Worm (Caenorhabditis elegans): Measurements from ENCODE around the gene mig-38.

mig-38 gene

DNA sequence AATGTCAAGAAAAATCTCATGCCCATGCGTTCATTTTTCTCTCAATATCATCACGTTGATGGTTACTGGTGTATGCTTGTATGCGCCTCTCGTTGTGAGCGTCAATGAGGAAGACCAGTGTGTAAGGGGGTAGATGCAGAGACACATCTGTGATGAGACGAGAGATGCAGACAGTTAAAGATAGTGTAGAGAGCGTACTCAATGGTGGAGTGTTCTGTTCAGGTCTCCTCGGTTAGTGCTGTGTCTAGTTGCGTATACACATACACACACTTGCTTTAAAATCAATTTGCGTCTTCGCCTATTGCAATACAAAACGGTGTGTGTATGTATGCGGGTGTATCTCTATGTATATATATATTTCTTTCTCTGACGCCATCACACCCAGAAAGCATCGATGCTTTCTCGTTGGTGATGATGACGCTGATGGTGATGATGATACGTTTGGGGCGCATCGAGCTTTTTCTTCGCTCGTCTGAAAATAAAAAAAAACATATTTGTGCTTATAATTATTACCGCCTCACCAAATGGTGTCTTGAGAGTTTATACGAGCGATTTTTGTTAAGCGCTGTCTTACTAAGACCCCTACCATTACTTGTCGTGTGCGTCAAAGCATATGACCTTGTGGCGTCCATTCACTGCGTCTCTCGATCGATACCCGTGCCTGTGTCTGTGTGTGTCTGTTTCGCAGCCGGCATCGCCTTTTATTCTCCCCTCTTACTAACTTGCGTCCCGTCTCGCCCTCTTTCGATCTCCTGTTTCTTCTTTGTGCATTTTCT is 441 bp upstream of the mig-38 start, which contains the start of gene F40F11.3 (continued):
- TF ChIP-seq hlh-6 (tag; optimal IDR thresholded peaks at IDR 0.05) = no peak
- TF ChIP-seq odd-2 (tag; optimal IDR thresholded peaks at IDR 0.05) = no peak
- TF ChIP-seq ceh-18 (tag; optimal IDR thresholded peaks at IDR 0.05) = peak; percentile 69
- no peak for TF ChIP-seq ceh-24 (tag; optimal IDR thresholded peaks at IDR 0.05)
- no peak for TF ChIP-seq pqm-1 (tag; optimal IDR thresholded peaks at IDR 0.05)
- peak; percentile 80 for TF ChIP-seq ref-2 (tag; optimal IDR thresholded peaks at IDR 0.05)
- TF ChIP-seq che-1 (tag; optimal IDR thresholded peaks at IDR 0.05) = no peak
- no peak for TF ChIP-seq lin-11 (tag; optimal IDR thresholded peaks at IDR 0.05)
- TF ChIP-seq npax-4 (tag; optimal IDR thresholded peaks at IDR 0.05) = no peak
- peak; percentile 67 for TF ChIP-seq hlh-8 (tag; optimal IDR thresholded peaks at IDR 0.05)
- no peak for TF ChIP-seq T23F11.4 (GFP tag; optimal IDR thresholded peaks at IDR 0.05)
- TF ChIP-seq sox-2 (GFP tag; IDR thresholded peaks at IDR 0.05) = no peak; the same call in 1 of the 2 replicates
- TF ChIP-seq lim-6 (tag; optimal IDR thresholded peaks at IDR 0.05) = peak; percentile 30
- TF ChIP-seq ceh-48 (tag; optimal IDR thresholded peaks at IDR 0.05) = peak; percentile 33
- no peak for TF ChIP-seq hlh-13 (GFP tag; optimal IDR thresholded peaks at IDR 0.05)
- no peak for TF ChIP-seq C08G9.2 (tag; optimal IDR thresholded peaks at IDR 0.05)
- TF ChIP-seq sdc-2 (tag; optimal IDR thresholded peaks at IDR 0.05) = no peak
- peak; percentile 1 for TF ChIP-seq K09A11.1 (tag; optimal IDR thresholded peaks at IDR 0.05; ENCODE audit: insufficient read depth)
- TF ChIP-seq ets-4 (tag; optimal IDR thresholded peaks at IDR 0.05) = no peak
- TF ChIP-seq nfya-1 (tag; optimal IDR thresholded peaks at IDR 0.05) = peak; percentile 88
- TF ChIP-seq Y22D7AL.16 (tag; optimal IDR thresholded peaks at IDR 0.05) = no peak
- peak; percentile 31 for TF ChIP-seq pat-9 (tag; optimal IDR thresholded peaks at IDR 0.05)
- no peak for TF ChIP-seq pha-2 (tag; optimal IDR thresholded peaks at IDR 0.05)
- no peak for TF ChIP-seq fkh-6 (tag; optimal IDR thresholded peaks at IDR 0.05)
- TF ChIP-seq ceh-14 (tag; optimal IDR thresholded peaks at IDR 0.05) = peak; percentile 36
- TF ChIP-seq elt-2 (tag; optimal IDR thresholded peaks at IDR 0.05) = no peak
- TF ChIP-seq unc-86 (tag; optimal IDR thresholded peaks at IDR 0.05) = no peak
- TF ChIP-seq tbx-2 (tag; optimal IDR thresholded peaks at IDR 0.05) = peak; percentile 80
- peak; percentile 61 for TF ChIP-seq fkh-10 (GFP tag; optimal IDR thresholded peaks at IDR 0.05)
- no peak for TF ChIP-seq pag-3 (tag; optimal IDR thresholded peaks at IDR 0.05; ENCODE audit: borderline replicate concordance)
- TF ChIP-seq pax-1 (tag; optimal IDR thresholded peaks at IDR 0.05) = no peak
- peak; percentile 86 for TF ChIP-seq ceh-22 (tag; optimal IDR thresholded peaks at IDR 0.05)
- peak; percentile 37 for TF ChIP-seq ceh-30 (tag; optimal IDR thresholded peaks at IDR 0.05)
- peak; percentile 23 for TF ChIP-seq ttx-3 (tag; optimal IDR thresholded peaks at IDR 0.05)
- TF ChIP-seq ceh-31 (tag; optimal IDR thresholded peaks at IDR 0.05) = peak; percentile 58
- TF ChIP-seq ceh-6 (GFP tag; optimal IDR thresholded peaks at IDR 0.05) = peak; percentile 16
- TF ChIP-seq dve-1 (tag; optimal IDR thresholded peaks at IDR 0.05) = peak; percentile 77
- TF ChIP-seq unc-42 (tag; optimal IDR thresholded peaks at IDR 0.05) = peak; percentile 91
- TF ChIP-seq sox-4 (tag; optimal IDR thresholded peaks at IDR 0.05) = no peak

DNA sequence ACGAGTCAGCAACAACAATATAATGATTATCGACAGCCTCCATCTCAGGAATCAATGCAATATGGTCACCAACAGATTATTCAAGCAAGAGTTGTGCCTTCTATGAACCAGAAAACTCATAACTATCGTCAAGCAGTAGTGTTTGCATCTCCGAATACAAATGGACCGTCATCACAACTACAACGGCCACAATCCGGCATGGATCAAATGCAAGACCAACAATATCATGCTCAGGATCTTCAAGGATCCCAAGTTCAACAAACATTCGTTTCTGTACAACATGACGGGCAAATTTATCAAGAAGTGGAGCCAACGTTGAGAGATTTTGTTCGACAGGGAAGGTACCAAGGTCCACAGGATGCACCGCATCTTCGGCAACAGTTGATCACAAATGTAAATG is 3.0 kb downstream of the mig-38 start:
- TF ChIP-seq gmeb-2 (tag; optimal IDR thresholded peaks at IDR 0.05) (no peak), fax-1 (tag; optimal IDR thresholded peaks at IDR 0.05) (no peak), ceh-14 (tag; optimal IDR thresholded peaks at IDR 0.05) (no peak), ref-2 (tag; optimal IDR thresholded peaks at IDR 0.05) (no peak), elt-4 (tag; optimal IDR thresholded peaks at IDR 0.05) (no peak), pqm-1 (tag; optimal IDR thresholded peaks at IDR 0.05) (no peak), tbx-7 (tag; optimal IDR thresholded peaks at IDR 0.05) (no peak), pha-2 (tag; optimal IDR thresholded peaks at IDR 0.05) (no peak), ets-4 (tag; optimal IDR thresholded peaks at IDR 0.05) (no peak), eyg-1 (tag; optimal IDR thresholded peaks at IDR 0.05) (no peak), pros-1 (tag; optimal IDR thresholded peaks at IDR 0.05) (no peak), tbx-2 (tag; optimal IDR thresholded peaks at IDR 0.05) (no peak)
